Fruit fly (Drosophila melanogaster) Kc167 (cell line): Measurements from ENCODE around the gene CG2258.

Experiments used
- insv ChIP-seq: fragments of >200 bp; optimal IDR thresholded peaks from 3 replicates; lab custom pipeline; 2018; ENCODE audit warnings: missing external identifiers
- psq ChIP-seq: fragments of >200 bp; optimal IDR thresholded peaks from 2 replicates; lab custom pipeline; 2017; ENCODE audit warnings: missing external identifiers
- ttk ChIP-seq: sonication (Bioruptor generic); optimal IDR thresholded peaks from 2 replicates; lab custom pipeline; 2017; ENCODE audit warnings: missing external identifiers

dm6 chrX:8131693-8132313, 29.9 kb upstream of the CG2258 start, which contains the start of gene CG10958:
- TF ChIP-seq ttk (lab: Kevin White, UChicago) (no peak), psq (no peak), insv (lab: Kevin White, UChicago) (no peak)
